Worm (Caenorhabditis elegans): ENCODE results near the gene T12A7.6.

DNA sequence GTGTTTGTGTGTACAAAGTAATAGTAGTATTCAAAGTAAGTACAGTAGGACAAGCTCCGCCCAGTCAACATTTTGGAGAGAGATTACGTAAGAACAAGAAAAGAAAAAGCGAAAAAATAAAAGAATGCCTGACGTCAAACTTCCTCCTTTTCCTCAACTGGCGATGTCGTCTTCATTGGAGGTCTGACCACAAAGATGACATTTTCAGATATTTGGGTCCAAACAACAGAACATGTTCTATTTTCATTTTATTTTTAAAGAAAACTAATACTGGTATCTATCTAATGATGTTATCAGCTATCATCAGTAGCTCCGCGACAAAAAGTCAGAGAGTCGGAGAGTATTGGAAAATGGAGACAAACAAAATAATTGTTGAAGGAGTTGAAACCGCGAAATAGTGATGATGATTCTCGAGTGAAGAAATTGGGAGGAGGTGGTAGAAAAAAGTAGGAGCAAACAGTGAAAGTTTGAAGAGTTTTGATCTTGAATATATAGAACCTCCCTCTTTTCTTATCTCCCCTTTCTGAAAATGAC is 24.7 kb downstream of the T12A7.6 start, which contains the start of gene lips-5:
- TF ChIP-seq dao-5 (tag; optimal IDR thresholded peaks at IDR 0.05) = no peak
- no peak for TF ChIP-seq him-1 (tag; optimal IDR thresholded peaks at IDR 0.05)
